Fruit fly (Drosophila melanogaster): ENCODE data around the gene RpS19a.

Gene RpS19a

DNA sequence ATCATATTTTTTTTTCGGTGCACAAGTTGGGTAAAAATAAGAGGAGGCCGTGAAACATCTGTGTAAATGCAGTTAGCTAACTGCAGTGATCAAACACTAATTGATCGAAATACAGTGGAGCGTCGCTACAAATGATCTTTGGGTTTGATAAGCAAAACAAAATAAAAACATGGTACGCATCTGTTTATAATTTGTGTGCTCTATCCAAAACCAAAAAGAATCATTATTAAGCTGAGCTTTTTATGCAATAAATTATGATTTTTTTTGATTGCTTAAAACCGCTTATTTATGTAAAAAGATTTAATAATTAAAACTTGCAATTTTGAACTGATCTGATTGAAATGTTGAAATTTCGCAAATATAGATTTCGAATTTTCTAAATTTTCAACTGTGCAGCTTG is 32.6 kb downstream of the RpS19a start (continued):
- TF ChIP-seq Ets97D (GFP tag; optimal IDR thresholded peaks at IDR 0.05) = no peak
- no peak for TF ChIP-seq ems (GFP tag; optimal IDR thresholded peaks at IDR 0.05)
- TF ChIP-seq CG7839 (tag; optimal IDR thresholded peaks at IDR 0.05) = peak; percentile 31
- no peak for TF ChIP-seq Nf-YC (tag; optimal IDR thresholded peaks at IDR 0.05)
- no peak for TF ChIP-seq CG10431 (GFP tag; optimal IDR thresholded peaks at IDR 0.05)
- TF ChIP-seq ATbp (GFP tag; optimal IDR thresholded peaks at IDR 0.05) = peak; percentile 29
- no peak for TF ChIP-seq CG32767 (GFP tag; IDR thresholded peaks at IDR 0.05)
- TF ChIP-seq row (GFP tag; IDR thresholded peaks at IDR 0.05) = no peak
- TF ChIP-seq Hmx (GFP tag; optimal IDR thresholded peaks at IDR 0.05) = no peak
- TF ChIP-seq sisA (GFP tag; IDR thresholded peaks at IDR 0.05) = no peak
- no peak for TF ChIP-seq CG30431 (GFP tag; optimal IDR thresholded peaks at IDR 0.05)
- no peak for TF ChIP-seq CG12942 (GFP tag; optimal IDR thresholded peaks at IDR 0.05)
- no peak for TF ChIP-seq CG7987 (GFP tag; optimal IDR thresholded peaks at IDR 0.05)
- TF ChIP-seq CG11723 (GFP tag; optimal IDR thresholded peaks at IDR 0.05) = no peak
- no peak for TF ChIP-seq CG1792 (GFP tag; optimal IDR thresholded peaks at IDR 0.05)
- TF ChIP-seq CG11504 (tag; optimal IDR thresholded peaks at IDR 0.05) = peak; percentile 43
- no peak for TF ChIP-seq CG7372 (GFP tag; IDR thresholded peaks at IDR 0.05)
- TF ChIP-seq CG6654 (GFP tag; optimal IDR thresholded peaks at IDR 0.05) = no peak
- TF ChIP-seq abd-A (tag; optimal IDR thresholded peaks at IDR 0.05) = no peak
- TF ChIP-seq bsh (GFP tag; optimal IDR thresholded peaks at IDR 0.05) = peak in 1 of 2 experiments; percentile 5
- peak in 1 of 2 experiments; percentile 44 for TF ChIP-seq Hr51 (GFP tag; optimal IDR thresholded peaks at IDR 0.05)
- TF ChIP-seq Oli (tag; optimal IDR thresholded peaks at IDR 0.05) = peak; percentile 29
- TF ChIP-seq CG12769 (tag; optimal IDR thresholded peaks at IDR 0.05) = no peak
- no peak for TF ChIP-seq CG13424 (tag; optimal IDR thresholded peaks at IDR 0.05)
- no peak for TF ChIP-seq CG2889 (GFP tag; IDR thresholded peaks at IDR 0.05)
- no peak for TF ChIP-seq ato (GFP tag; IDR thresholded peaks at IDR 0.05; ENCODE audit: partially characterized antibody)
- no peak for TF ChIP-seq CG34422 (GFP tag; IDR thresholded peaks at IDR 0.05)
- peak; percentile 37 for TF ChIP-seq CG18262 (tag; optimal IDR thresholded peaks at IDR 0.05)
- no peak for TF ChIP-seq CG12219 (GFP tag; optimal IDR thresholded peaks at IDR 0.05)
- no peak for TF ChIP-seq crp (GFP tag; optimal IDR thresholded peaks at IDR 0.05)
- peak; percentile 87 for TF ChIP-seq sens (GFP tag)
- peak; percentile 9 for TF ChIP-seq Ets65A (GFP tag)
- no peak for TF ChIP-seq lab (GFP tag; optimal IDR thresholded peaks at IDR 0.05)
- TF ChIP-seq CG6689 (GFP tag; IDR thresholded peaks at IDR 0.05) = 0 out of 2 replicates have a peak, but pooled peaks have one; percentile 9
- TF ChIP-seq gem (tag; optimal IDR thresholded peaks at IDR 0.05) = peak; percentile 51
- TF ChIP-seq CG3281 (GFP tag; optimal IDR thresholded peaks at IDR 0.05) = no peak
- no peak for TF ChIP-seq ttk (GFP tag; IDR thresholded peaks at IDR 0.05)
- no peak for TF ChIP-seq Sry-β (GFP tag; optimal IDR thresholded peaks at IDR 0.05)
- TF ChIP-seq tll (GFP tag; optimal IDR thresholded peaks at IDR 0.05) = no peak
- TF ChIP-seq nerfin-2 (GFP tag; IDR thresholded peaks at IDR 0.05; ENCODE audit: partially characterized antibody) = no peak
- no peak for TF ChIP-seq odd (GFP tag; optimal IDR thresholded peaks at IDR 0.05)
- TF ChIP-seq nmo (GFP tag; optimal IDR thresholded peaks at IDR 0.05) = peak; percentile 6
- peak; percentile 13 for TF ChIP-seq CG2712 (tag; optimal IDR thresholded peaks at IDR 0.05)
- TF ChIP-seq fd102C (GFP tag; optimal IDR thresholded peaks at IDR 0.05) = no peak
- TF ChIP-seq tup (GFP tag; optimal IDR thresholded peaks at IDR 0.05) = no peak
- TF ChIP-seq fd64A (GFP tag; optimal IDR thresholded peaks at IDR 0.05) = no peak
- no peak for TF ChIP-seq CG5245 (GFP tag; optimal IDR thresholded peaks at IDR 0.05)
